Worm (Caenorhabditis elegans): ENCODE results near the gene F46F2.3.
A peak's percentile ranks its signal among the peaks of the same experiment; 100 is the strongest.

F46F2.3 gene

DNA sequence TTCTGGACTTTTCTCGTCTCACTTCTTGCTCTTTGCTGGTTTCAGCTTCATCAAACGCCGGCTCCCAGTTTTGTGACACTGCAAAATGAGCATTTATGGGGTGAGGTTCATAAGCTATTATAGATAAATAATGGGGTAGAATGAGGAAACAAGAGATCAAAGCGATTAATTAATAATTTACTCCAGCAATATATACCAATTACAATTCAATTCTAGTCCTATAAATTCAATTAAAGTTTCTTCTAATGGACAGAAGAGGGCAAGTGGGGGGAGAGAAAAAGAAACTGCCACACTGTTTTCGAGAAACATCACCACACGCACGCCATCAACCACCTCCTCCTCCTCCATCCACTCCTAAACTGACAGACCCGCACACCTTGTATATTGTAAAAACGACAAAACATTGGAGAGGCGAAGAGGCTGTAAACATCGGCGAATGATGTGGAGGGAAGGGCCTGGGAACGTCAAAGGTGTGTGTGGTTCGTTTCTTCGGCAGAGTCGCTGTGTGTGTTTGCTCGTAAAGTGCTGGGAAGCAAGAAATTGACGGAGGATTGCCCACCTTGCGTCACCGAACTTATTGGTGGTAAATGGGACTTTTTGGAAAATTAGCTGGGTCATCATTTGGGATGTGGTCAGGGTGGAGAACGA, 46.8 kb downstream of the F46F2.3 start, which contains the start of the genes H03A11.13 and famk-1:
H03A11.13 (minus strand) TSS at position 51 of the 648 bp plus-strand sequence.
famk-1 (minus strand) TSS at position 78 of the 648 bp plus-strand sequence.
- TF ChIP-seq zfh-2 (GFP tag; conservative IDR thresholded peaks at IDR 0.05), result peak; percentile 53; the same call in 1 of the 2 replicates
- no peak for TF ChIP-seq T07F8.4 (tag; optimal IDR thresholded peaks at IDR 0.05)
